Fruit fly (Drosophila melanogaster) whole organism, prepupa: ENCODE data around the gene mRpS24.

ENCODE experiments used
- Blimp-1 ChIP-seq: fragments of 200-800 bp; sonication (Bioruptor generic); optimal IDR thresholded peaks from 3 replicates; lab custom pipeline; 2017; ENCODE audit warnings: missing biosample characterization, missing genetic modification characterization, mild to moderate bottlenecking, moderate library complexity, missing genetic modification reagents
- CG10631 ChIP-seq: fragments of 200-800 bp; sonication (Bioruptor generic); optimal IDR thresholded peaks from 2 replicates; lab custom pipeline; 2016; ENCODE audit warnings: missing biosample characterization, missing genetic modification characterization
- CG11762 ChIP-seq: fragments of 200-800 bp; sonication (Bioruptor generic); optimal IDR thresholded peaks from 3 replicates; lab custom pipeline; 2016; ENCODE audit warnings: missing biosample characterization, missing genetic modification characterization; ENCODE audit not compliant: insufficient read depth
- CG11902 ChIP-seq: fragments of 200-800 bp; sonication (Bioruptor generic); optimal IDR thresholded peaks from 3 replicates; lab custom pipeline; 2016; ENCODE audit warnings: missing biosample characterization, missing genetic modification characterization
- CG16779 ChIP-seq: fragments of 200-800 bp; sonication (Bioruptor generic); optimal IDR thresholded peaks from 3 replicates; lab custom pipeline; 2017; ENCODE audit warnings: missing biosample characterization, mild to moderate bottlenecking, missing genetic modification characterization
- CG3032 ChIP-seq: fragments of 200-800 bp; optimal IDR thresholded peaks from 2 replicates; lab custom pipeline; 2019; ENCODE audit warnings: missing biosample characterization, mild to moderate bottlenecking, missing genetic modification characterization, moderate library complexity
- CG32006 ChIP-seq: fragments of 200-800 bp; sonication (Bioruptor generic); optimal IDR thresholded peaks from 3 replicates; lab custom pipeline; 2017; ENCODE audit warnings: missing biosample characterization, mild to moderate bottlenecking, missing genetic modification characterization
- CG34406 ChIP-seq: fragments of 200-800 bp; sonication (Bioruptor generic); optimal IDR thresholded peaks from 3 replicates; lab custom pipeline; 2016; ENCODE audit warnings: missing biosample characterization, missing genetic modification characterization
- CG3919 ChIP-seq: fragments of 200-800 bp; sonication (Bioruptor generic); optimal IDR thresholded peaks from 3 replicates; lab custom pipeline; 2016; ENCODE audit warnings: missing biosample characterization, missing genetic modification characterization
- CG4318 ChIP-seq: fragments of 200-800 bp; sonication (Bioruptor generic); optimal IDR thresholded peaks from 3 replicates; lab custom pipeline; 2017; ENCODE audit warnings: missing biosample characterization, mild to moderate bottlenecking, missing genetic modification characterization
- CG6163 ChIP-seq: fragments of 200-800 bp; sonication (Bioruptor generic); IDR thresholded peaks from 3 replicates; pipeline ENCODE4 v1.3.6; 2022; ENCODE audit warnings: missing biosample characterization, missing genetic modification characterization
- CG6808 ChIP-seq: fragments of 200-800 bp; sonication (Bioruptor generic); optimal IDR thresholded peaks from 3 replicates; lab custom pipeline; 2017; ENCODE audit warnings: missing biosample characterization, missing genetic modification characterization, mild to moderate bottlenecking, moderate library complexity, missing genetic modification reagents
- CG6854 ChIP-seq: fragments of 200-800 bp; sonication (Bioruptor generic); optimal IDR thresholded peaks from 2 replicates; lab custom pipeline; 2017; ENCODE audit warnings: missing biosample characterization, mild to moderate bottlenecking, missing genetic modification characterization
- CG7368 ChIP-seq: fragments of 200-800 bp; sonication (Bioruptor generic); optimal IDR thresholded peaks from 3 replicates; lab custom pipeline; 2016; ENCODE audit warnings: missing biosample characterization, missing genetic modification characterization
- CG8119 ChIP-seq: fragments of 200-800 bp; sonication (Bioruptor generic); IDR thresholded peaks from 3 replicates; pipeline ENCODE4 v1.3.6; 2022; ENCODE audit warnings: missing biosample characterization, missing genetic modification characterization
- CG9139 ChIP-seq: fragments of 200-800 bp; sonication (Bioruptor generic); optimal IDR thresholded peaks from 3 replicates; lab custom pipeline; 2017; ENCODE audit warnings: missing biosample characterization, mild to moderate bottlenecking, missing genetic modification characterization
- Eip75B ChIP-seq: fragments of 200-800 bp; sonication (Bioruptor generic); optimal IDR thresholded peaks from 3 replicates; lab custom pipeline; 2016; ENCODE audit warnings: missing biosample characterization, missing genetic modification characterization
- Eip78C ChIP-seq: fragments of 200-800 bp; sonication (Bioruptor generic); peaks from one replicate; lab custom pipeline; 2016; ENCODE audit warnings: missing biosample characterization, missing genetic modification characterization
- Ets96B ChIP-seq: fragments of 200-800 bp; optimal IDR thresholded peaks from 2 replicates; lab custom pipeline; 2019; ENCODE audit warnings: missing biosample characterization, mild to moderate bottlenecking, missing genetic modification characterization, moderate library complexity
- Gug ChIP-seq: fragments of 200-800 bp; sonication (Bioruptor generic); IDR thresholded peaks from 2 replicates; pipeline ENCODE4 v1.3.6; 2022; ENCODE audit warnings: missing biosample characterization, missing genetic modification characterization
- Hr39 ChIP-seq: fragments of 200-800 bp; sonication (Bioruptor generic); optimal IDR thresholded peaks from 2 replicates; lab custom pipeline; 2016; ENCODE audit warnings: missing biosample characterization, missing genetic modification characterization
- Lpt ChIP-seq: fragments of 200-800 bp; sonication (Bioruptor generic); optimal IDR thresholded peaks from 3 replicates; lab custom pipeline; 2016; ENCODE audit warnings: missing biosample characterization, missing genetic modification characterization
- Smox ChIP-seq: fragments of 200-800 bp; sonication (Bioruptor generic); optimal IDR thresholded peaks from 3 replicates; lab custom pipeline; 2016; ENCODE audit warnings: missing biosample characterization, missing genetic modification characterization
- acj6 ChIP-seq: fragments of 200-800 bp; sonication (Bioruptor generic); optimal IDR thresholded peaks from 3 replicates; lab custom pipeline; 2016; ENCODE audit warnings: missing biosample characterization, missing genetic modification characterization
- cyc ChIP-seq: fragments of 200-800 bp; sonication (Bioruptor generic); optimal IDR thresholded peaks from 3 replicates; lab custom pipeline; 2016; ENCODE audit warnings: missing biosample characterization, missing genetic modification characterization
- dsx ChIP-seq: fragments of 200-800 bp; optimal IDR thresholded peaks from 3 replicates; lab custom pipeline; 2019; ENCODE audit warnings: missing biosample characterization, mild to moderate bottlenecking, missing genetic modification characterization, moderate library complexity; ENCODE audit not compliant: poor library complexity, severe bottlenecking
- esn ChIP-seq: fragments of 200-800 bp; sonication (Bioruptor generic); optimal IDR thresholded peaks from 2 replicates; lab custom pipeline; 2016; ENCODE audit warnings: missing biosample characterization, mild to moderate bottlenecking, missing genetic modification characterization, moderate library complexity
- fd59A ChIP-seq: fragments of 200-800 bp; sonication (Bioruptor generic); optimal IDR thresholded peaks from 2 replicates; lab custom pipeline; 2017; ENCODE audit warnings: missing biosample characterization, mild to moderate bottlenecking, missing genetic modification characterization, missing genetic modification reagents
- fkh ChIP-seq: fragments of 200-800 bp; sonication (Bioruptor generic); optimal IDR thresholded peaks from 3 replicates; lab custom pipeline; 2017; ENCODE audit warnings: missing biosample characterization, mild to moderate bottlenecking, missing genetic modification characterization, moderate library complexity
- lz ChIP-seq: fragments of 200-800 bp; sonication (Bioruptor generic); optimal IDR thresholded peaks from 3 replicates; lab custom pipeline; 2016; ENCODE audit warnings: missing biosample characterization, missing genetic modification characterization
- net ChIP-seq: fragments of 200-800 bp; sonication (Bioruptor generic); optimal IDR thresholded peaks from 3 replicates; lab custom pipeline; 2016; ENCODE audit warnings: missing biosample characterization, missing genetic modification characterization
- pdm3 ChIP-seq: fragments of 200-800 bp; sonication (Bioruptor generic); optimal IDR thresholded peaks from 3 replicates; lab custom pipeline; 2016; ENCODE audit warnings: missing biosample characterization, missing genetic modification characterization
- salr ChIP-seq, 2 experiments: fragments of 200-800 bp; sonication (Bioruptor generic); optimal IDR thresholded peaks; 3 replicates each; lab custom pipeline; 2016 to 2018; ENCODE audit warnings: missing biosample characterization in 2 of 2, missing genetic modification characterization in 2 of 2, mild to moderate bottlenecking in 1 of 2
- ss ChIP-seq, 2 experiments: fragments of 200-800 bp; sonication (Bioruptor generic); optimal IDR thresholded peaks; 2 replicates in 1 of 2; 3 replicates in 1 of 2; lab custom pipeline; 2017 to 2018; ENCODE audit warnings: mild to moderate bottlenecking in 2 of 2, missing biosample characterization in 2 of 2, missing genetic modification characterization in 2 of 2, moderate library complexity in 1 of 2
- svp ChIP-seq: fragments of 200-800 bp; sonication (Bioruptor generic); peaks from one replicate; lab custom pipeline; 2016; ENCODE audit warnings: missing biosample characterization, missing genetic modification characterization
- topi ChIP-seq: fragments of 200-800 bp; sonication (Bioruptor generic); optimal IDR thresholded peaks from 3 replicates; lab custom pipeline; 2016; ENCODE audit warnings: missing biosample characterization, missing genetic modification characterization
- vri ChIP-seq: fragments of 200-800 bp; sonication (Bioruptor generic); optimal IDR thresholded peaks from 3 replicates; lab custom pipeline; 2016; ENCODE audit warnings: missing biosample characterization, mild to moderate bottlenecking, missing genetic modification characterization

Gene mRpS24

dm6 chr3R:24137311-24137945 is 25.9 kb downstream of the mRpS24 start, which contains the start of gene Npc2f:
Gene Npc2f (plus strand): TSS chr3R:24137895.
- no peak for TF ChIP-seq CG8119 (GFP tag; lab: Robert Waterston, UW)
- peak; percentile 22 for TF ChIP-seq vri (GFP tag; lab: Kevin White, UChicago)
- no peak for TF ChIP-seq CG7368 (GFP tag; lab: Kevin White, UChicago)
- no peak for TF ChIP-seq CG10631 (GFP tag; lab: Kevin White, UChicago)
- no peak for TF ChIP-seq CG3032 (tag; lab: Kevin White, UChicago)
- peak; percentile 96 for TF ChIP-seq svp (GFP tag; lab: Kevin White, UChicago)

- peak; percentile 11 for TF ChIP-seq esn (GFP tag; lab: Kevin White, UChicago)
- peak; percentile 34 for TF ChIP-seq CG6854 (GFP tag; lab: Kevin White, UChicago)
- no peak for TF ChIP-seq Gug
- no peak for TF ChIP-seq Eip78C
- TF ChIP-seq Ets96B (tag; lab: Kevin White, UChicago): no peak
- TF ChIP-seq Blimp-1 (GFP tag; lab: Kevin White, UChicago): no peak
- no peak for TF ChIP-seq dsx (GFP tag; lab: Kevin White, UChicago)
- TF ChIP-seq Smox: no peak
- peak; percentile 95 for TF ChIP-seq fkh (GFP tag; lab: Kevin White, UChicago)
These were observed 28.8 kb downstream of the mRpS24 start, which contains the start of gene Sec10 for dm6 chr3R:24134580-24134979. Gene Sec10 (plus strand): TSS chr3R:24134831.

- TF ChIP-seq CG34406 (GFP tag; lab: Kevin White, UChicago): no peak
- TF ChIP-seq lz (GFP tag; lab: Kevin White, UChicago): no peak
- no peak for TF ChIP-seq fkh (GFP tag; lab: Kevin White, UChicago)
- TF ChIP-seq topi (GFP tag; lab: Kevin White, UChicago): no peak
- no peak for TF ChIP-seq Lpt (GFP tag; lab: Kevin White, UChicago)
- TF ChIP-seq dsx (GFP tag; lab: Kevin White, UChicago): no peak
- TF ChIP-seq CG4318 (GFP tag; lab: Kevin White, UChicago): no peak
- no peak for TF ChIP-seq acj6 (GFP tag; lab: Kevin White, UChicago)
- TF ChIP-seq net (GFP tag; lab: Kevin White, UChicago): no peak
- TF ChIP-seq Blimp-1 (GFP tag; lab: Kevin White, UChicago): no peak
- TF ChIP-seq CG3919 (GFP tag; lab: Kevin White, UChicago): no peak
- TF ChIP-seq CG11902 (GFP tag; lab: Kevin White, UChicago): no peak
- no peak for TF ChIP-seq Ets96B (tag; lab: Kevin White, UChicago)
- TF ChIP-seq CG9139: no peak
- no peak for TF ChIP-seq Smox
- no peak for TF ChIP-seq CG16779 (tag; lab: Kevin White, UChicago)
- TF ChIP-seq esn (GFP tag; lab: Kevin White, UChicago): no peak
- TF ChIP-seq cyc (GFP tag; lab: Kevin White, UChicago): no peak
These were observed 33.3 kb downstream of the mRpS24 start, which contains the start of the genes GatB and Tsc1 for dm6 chr3R:24130080-24130479. Gene GatB (minus strand): TSS chr3R:24130255. Gene Tsc1 (plus strand): TSS chr3R:24130307.

dm6 chr3R:24122369-24122768 is 41.0 kb downstream of the mRpS24 start:
- TF ChIP-seq svp (GFP tag; lab: Kevin White, UChicago): peak; percentile 95
- TF ChIP-seq Lpt (GFP tag; lab: Kevin White, UChicago): no peak

- TF ChIP-seq net (GFP tag; lab: Kevin White, UChicago): no peak
- peak; percentile 91 for TF ChIP-seq svp (GFP tag; lab: Kevin White, UChicago)
- TF ChIP-seq Hr39: no peak
These were observed 41.7 kb downstream of the mRpS24 start for dm6 chr3R:24121669-24122068.

- TF ChIP-seq CG3032 (tag; lab: Kevin White, UChicago): no peak
- TF ChIP-seq pdm3 (GFP tag; lab: Kevin White, UChicago): no peak
- TF ChIP-seq vri (GFP tag; lab: Kevin White, UChicago): no peak
- no peak for TF ChIP-seq fd59A (GFP tag; lab: Kevin White, UChicago)
- TF ChIP-seq CG9139: peak; percentile 33
- peak; percentile 13 for TF ChIP-seq CG6854 (GFP tag; lab: Kevin White, UChicago)
- TF ChIP-seq dsx (GFP tag; lab: Kevin White, UChicago): no peak
- no peak for TF ChIP-seq Gug
- no peak for TF ChIP-seq CG10631 (GFP tag; lab: Kevin White, UChicago)
- no peak for TF ChIP-seq esn (GFP tag; lab: Kevin White, UChicago)
- TF ChIP-seq Eip75B: no peak
- no peak for TF ChIP-seq salr (GFP tag; optimal IDR thresholded peaks at IDR 0.05; lab: Kevin White, UChicago)
- TF ChIP-seq CG6163 (GFP tag; lab: Robert Waterston, UW): no peak
- TF ChIP-seq CG32006 (GFP tag; lab: Kevin White, UChicago): no peak
- peak; percentile 67 for TF ChIP-seq CG6808 (GFP tag; lab: Kevin White, UChicago)
- peak; percentile 50 for TF ChIP-seq Eip78C
- no peak for TF ChIP-seq CG11762
- peak; percentile 67 to 68 for TF ChIP-seq ss (GFP tag; optimal IDR thresholded peaks at IDR 0.05; lab: Kevin White, UChicago)
- peak; percentile 98 for TF ChIP-seq svp (GFP tag; lab: Kevin White, UChicago)
- TF ChIP-seq topi (GFP tag; lab: Kevin White, UChicago): no peak
These were observed 46.4 kb downstream of the mRpS24 start for dm6 chr3R:24116972-24117371.
